Fruit fly (Drosophila melanogaster) whole organism, pupa: ENCODE results near the gene CG44044.

Source experiments
- CG12605 ChIP-seq: fragments of 200-800 bp; sonication (Bioruptor generic); IDR thresholded peaks from 2 replicates; pipeline ENCODE4 v1.3.6; 2022; ENCODE audit warnings: missing biosample characterization, missing genetic modification characterization
- CG14655 ChIP-seq: fragments of 200-800 bp; sonication (Bioruptor generic); optimal IDR thresholded peaks from 3 replicates; lab custom pipeline; 2017; ENCODE audit warnings: mild to moderate bottlenecking, missing biosample characterization, missing genetic modification reagents, missing genetic modification characterization
- CG32121 ChIP-seq: fragments of 200-800 bp; sonication (Bioruptor generic); IDR thresholded peaks from 2 replicates; pipeline ENCODE4 v1.3.6; 2022; ENCODE audit warnings: missing biosample characterization, missing genetic modification characterization
- CG34367 ChIP-seq: fragments of 200-800 bp; sonication (Bioruptor generic); optimal IDR thresholded peaks from 2 replicates; lab custom pipeline; 2018; ENCODE audit warnings: missing biosample characterization, mild to moderate bottlenecking, missing genetic modification characterization
- CG4496 ChIP-seq: fragments of 200-800 bp; sonication (Bioruptor generic); IDR thresholded peaks from 3 replicates; pipeline ENCODE4 v1.3.6; 2022; ENCODE audit warnings: missing biosample characterization, missing genetic modification characterization
- CG8159 ChIP-seq: fragments of 200-800 bp; sonication (Bioruptor generic); optimal IDR thresholded peaks from 3 replicates; lab custom pipeline; 2018; ENCODE audit warnings: missing biosample characterization, mild to moderate bottlenecking, missing genetic modification characterization, moderate library complexity
- CG8301 ChIP-seq: fragments of 200-800 bp; sonication (Bioruptor generic); optimal IDR thresholded peaks from 2 replicates; lab custom pipeline; 2018; ENCODE audit warnings: missing biosample characterization, mild to moderate bottlenecking, missing genetic modification characterization
- EcR ChIP-seq: fragments of 200-800 bp; sonication (Bioruptor generic); optimal IDR thresholded peaks from 3 replicates; lab custom pipeline; 2019; ENCODE audit warnings: missing biosample characterization, missing genetic modification characterization, mild to moderate bottlenecking, moderate library complexity, missing genetic modification reagents
- Pif1B ChIP-seq: fragments of 200-800 bp; sonication (Bioruptor generic); optimal IDR thresholded peaks from 3 replicates; lab custom pipeline; 2016; ENCODE audit warnings: missing biosample characterization, missing genetic modification characterization
- Snoo ChIP-seq: fragments of 200-800 bp; sonication (Bioruptor generic); optimal IDR thresholded peaks from 3 replicates; lab custom pipeline; 2017; ENCODE audit warnings: missing biosample characterization, mild to moderate bottlenecking, missing genetic modification characterization, inconsistent platforms
- gl ChIP-seq: fragments of 200-800 bp; sonication (Bioruptor generic); optimal IDR thresholded peaks from 2 replicates; lab custom pipeline; 2018; ENCODE audit warnings: missing biosample characterization, mild to moderate bottlenecking, missing genetic modification characterization

- TF ChIP-seq gl (tag; lab: Kevin White, UChicago) (no peak), EcR (GFP tag; lab: Kevin White, UChicago) (no peak), CG34367 (no peak), Snoo (tag; lab: Kevin White, UChicago) (no peak), CG8301 (no peak), CG32121 (no peak), CG12605 (no peak), CG4496 (no peak), Pif1B (GFP tag; lab: Kevin White, UChicago) (no peak), CG8159 (tag; lab: Kevin White, UChicago) (no peak), CG14655 (GFP tag; lab: Kevin White, UChicago) (no peak)
Observed at dm6 chr3R:16323093-16323492, 1.5 kb downstream of the CG44044 start, which contains the start of gene CG6901.
